Worm (Caenorhabditis elegans) whole organism, L4/young adult: ENCODE data around the gene Y105C5A.1272.
"Not testable (repeated sequence)": the region's sequence is repeated elsewhere in the genome, so short reads cannot be mapped to it uniquely, and the experiment has no call there.

Source experiments
- W03F9.2 ChIP-seq: fragments of 150-350 bp; optimal IDR thresholded peaks from 2 replicates; lab custom pipeline; 2014; ENCODE audit warnings: missing biosample characterization, missing genetic modification characterization
- dao-5 ChIP-seq: sonication (generic microtip); optimal IDR thresholded peaks from 2 replicates; lab custom pipeline; 2016; ENCODE audit warnings: missing genotype, missing genetic modification characterization, moderate library complexity, missing compliant biosample characterization
- him-1 ChIP-seq: sonication (generic microtip); optimal IDR thresholded peaks from 2 replicates; lab custom pipeline; 2016; ENCODE audit warnings: missing genotype, missing genetic modification reagents, missing genetic modification characterization, missing compliant biosample characterization

The Y105C5A.1272 gene

DNA sequence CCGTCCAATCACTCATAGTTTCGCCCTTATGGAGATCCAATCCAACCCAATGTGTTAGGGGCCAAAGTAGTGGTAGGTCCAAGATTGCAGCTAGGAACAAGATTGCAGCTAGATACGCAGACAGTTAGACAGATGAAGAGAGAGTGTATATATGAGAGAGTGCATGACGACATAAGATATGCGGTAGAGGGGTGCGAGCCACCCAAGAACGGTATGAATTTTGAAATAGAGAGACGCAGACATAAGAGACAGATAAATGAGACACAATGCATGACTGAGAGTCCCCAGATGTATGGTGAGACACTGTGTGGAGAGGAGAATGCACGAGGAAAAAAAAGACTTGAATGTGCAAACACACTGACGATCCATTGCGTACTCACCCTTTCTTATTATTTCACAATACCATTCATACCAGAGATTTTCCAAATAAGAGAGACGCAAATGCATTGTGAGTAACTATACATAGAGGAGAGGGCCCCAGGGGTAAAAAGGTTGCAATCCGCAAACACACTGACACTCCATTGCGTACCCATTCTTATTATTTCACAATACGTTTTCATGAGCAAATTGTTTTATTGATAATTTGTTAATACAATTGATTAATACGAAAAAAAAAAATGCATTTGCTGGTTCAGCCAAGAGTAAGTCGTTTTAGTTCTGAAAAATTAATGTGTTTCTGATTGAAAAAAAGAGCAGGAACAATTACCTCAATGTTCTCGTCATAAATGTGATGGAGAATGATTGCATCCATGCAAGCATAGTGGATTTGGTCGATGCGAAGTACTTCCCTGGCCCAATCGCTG is at the start of gene Y105C5A.1272, which contains the start of gene Y105C5A.1268:
Y105C5A.1272 (plus strand) TSS at position 575 of the 803 bp plus-strand sequence.
Y105C5A.1268 (minus strand) TSS at position 51 of the 803 bp plus-strand sequence.
- TF ChIP-seq him-1 (tag; lab: Kevin White, UChicago): peak; percentile 65

DNA sequence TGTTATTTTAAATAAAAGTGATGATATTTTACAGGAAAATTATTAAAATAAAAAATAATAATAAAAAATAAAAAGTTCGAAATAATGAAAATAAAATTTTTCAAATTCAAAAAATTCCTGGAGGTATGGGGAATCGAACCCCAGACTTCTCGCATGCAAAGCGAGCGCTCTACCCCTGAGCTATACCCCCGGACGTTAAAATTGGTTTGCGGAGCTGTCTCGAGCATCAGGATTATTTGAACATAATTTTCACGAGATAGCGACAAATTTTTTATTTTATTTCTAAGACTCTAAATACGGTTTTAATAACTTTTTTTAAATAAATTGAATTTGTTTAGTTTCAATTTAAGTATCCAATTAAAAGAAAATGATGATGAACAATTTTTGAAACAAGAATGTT is 42.6 kb upstream of the Y105C5A.1272 start:
- TF ChIP-seq W03F9.2 (tag; lab: Kevin White, UChicago): peak; percentile 25
- no peak for TF ChIP-seq him-1 (tag; lab: Kevin White, UChicago)

DNA sequence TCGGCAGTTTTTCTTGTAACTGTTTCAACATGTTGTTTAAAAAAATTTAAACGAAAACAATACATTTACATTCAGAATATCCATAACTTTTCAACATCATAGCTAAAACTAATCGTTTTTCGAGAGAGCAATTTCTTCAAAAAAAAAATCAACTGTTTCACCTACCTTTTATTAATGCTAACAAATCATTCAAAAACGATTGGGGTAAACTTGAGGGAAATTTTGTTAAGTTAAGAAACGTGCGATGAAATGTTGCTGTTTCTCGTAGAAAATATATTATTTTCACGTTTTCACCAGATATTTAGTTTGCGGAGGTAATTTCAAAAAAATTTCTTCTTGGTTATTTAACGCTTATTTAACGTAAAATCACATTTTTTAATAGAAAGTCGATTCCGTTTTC is 40.4 kb upstream of the Y105C5A.1272 start:
- TF ChIP-seq W03F9.2 (tag; lab: Kevin White, UChicago): no peak
- TF ChIP-seq him-1 (tag; lab: Kevin White, UChicago): no peak
- no peak for TF ChIP-seq dao-5

DNA sequence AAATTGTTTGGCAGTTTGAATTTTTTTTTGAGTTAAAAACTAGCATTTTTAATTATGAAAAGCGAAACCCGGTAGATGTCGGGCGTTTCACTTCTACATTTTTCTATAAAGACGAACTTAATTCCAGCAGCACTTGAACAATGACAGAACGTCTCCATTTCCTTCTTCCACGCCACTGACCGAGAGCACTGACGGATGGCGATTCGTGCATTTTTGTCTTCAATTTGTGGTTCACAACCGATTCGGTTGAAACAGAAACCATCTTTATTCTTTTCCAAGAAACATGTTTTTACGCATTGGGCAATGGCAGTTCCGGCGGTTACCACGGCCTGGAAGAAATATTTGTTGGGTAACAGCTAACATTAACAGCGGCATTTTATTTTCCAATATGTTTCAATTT is 33.7 kb upstream of the Y105C5A.1272 start:
- TF ChIP-seq dao-5 (no peak), W03F9.2 (tag; lab: Kevin White, UChicago) (no peak), him-1 (tag; lab: Kevin White, UChicago) (no peak)

DNA sequence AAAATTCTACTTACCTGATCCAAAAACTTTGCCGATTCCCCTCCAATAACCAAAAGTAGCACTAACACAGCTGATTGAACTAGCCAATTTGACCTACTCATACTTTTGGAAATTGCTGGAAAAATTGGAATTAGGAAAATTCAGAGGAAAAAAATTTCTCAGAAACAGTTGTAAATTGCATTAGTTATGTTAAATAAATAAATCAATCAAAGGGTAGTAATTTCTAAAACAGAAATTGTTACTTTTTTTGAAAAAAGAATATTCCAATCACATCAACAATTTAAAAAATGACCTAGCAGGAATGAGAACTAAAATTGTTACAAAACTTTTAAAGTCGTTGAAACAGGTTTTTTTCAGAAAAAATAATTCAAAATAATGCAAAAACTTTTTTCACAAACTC is 29.8 kb upstream of the Y105C5A.1272 start, which contains the start of gene Y105C5A.8:
Y105C5A.8 (minus strand) TSS at position 101 of the 400 bp plus-strand sequence.
- TF ChIP-seq W03F9.2 (tag; lab: Kevin White, UChicago) (no peak), him-1 (tag; lab: Kevin White, UChicago) (no peak), dao-5 (no peak)

DNA sequence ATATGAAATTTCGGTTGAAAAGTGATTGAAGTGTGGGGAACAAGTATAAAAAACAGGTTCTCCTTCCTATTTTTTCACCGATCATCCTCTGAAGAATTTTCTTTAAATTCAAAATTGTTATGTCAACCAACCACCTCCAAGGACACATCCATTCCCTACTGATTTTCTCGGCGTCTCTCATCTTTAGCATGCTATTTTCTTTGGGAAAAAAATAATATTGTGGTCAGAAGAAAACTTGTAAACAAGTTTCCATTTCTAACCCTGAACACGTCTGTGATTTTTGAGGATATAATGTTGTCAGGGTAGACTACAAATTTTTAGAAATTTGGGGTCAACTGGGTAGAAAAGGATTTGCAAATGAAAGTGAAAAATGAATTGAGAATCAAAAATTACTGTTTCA is 29.1 kb upstream of the Y105C5A.1272 start:
- TF ChIP-seq dao-5 (no peak), W03F9.2 (tag; lab: Kevin White, UChicago) (no peak), him-1 (tag; lab: Kevin White, UChicago) (no peak)

DNA sequence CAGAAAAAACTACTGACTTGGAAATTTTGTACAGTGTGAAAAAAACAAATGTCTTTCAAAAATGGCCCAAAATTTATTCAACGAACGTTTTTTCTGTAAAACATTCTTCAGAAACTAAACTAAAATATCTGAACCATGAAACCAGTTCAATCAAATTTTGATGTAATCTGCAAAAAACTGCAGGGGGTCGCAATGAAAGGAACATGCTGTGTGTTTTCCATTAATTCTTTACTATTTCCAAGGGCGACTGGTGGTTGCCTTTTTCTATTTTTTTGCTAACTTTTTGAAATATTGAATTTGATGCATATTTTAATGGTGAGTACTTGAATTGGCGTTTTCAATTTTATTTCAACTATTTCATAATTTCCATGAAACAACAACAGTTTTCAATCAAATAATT is 15.6 kb upstream of the Y105C5A.1272 start, which contains the start of gene Y105C5A.9:
Y105C5A.9 (plus strand) TSS at position 301 of the 400 bp plus-strand sequence.
- TF ChIP-seq W03F9.2 (tag; lab: Kevin White, UChicago): no peak
- no peak for TF ChIP-seq him-1 (tag; lab: Kevin White, UChicago)
- no peak for TF ChIP-seq dao-5

DNA sequence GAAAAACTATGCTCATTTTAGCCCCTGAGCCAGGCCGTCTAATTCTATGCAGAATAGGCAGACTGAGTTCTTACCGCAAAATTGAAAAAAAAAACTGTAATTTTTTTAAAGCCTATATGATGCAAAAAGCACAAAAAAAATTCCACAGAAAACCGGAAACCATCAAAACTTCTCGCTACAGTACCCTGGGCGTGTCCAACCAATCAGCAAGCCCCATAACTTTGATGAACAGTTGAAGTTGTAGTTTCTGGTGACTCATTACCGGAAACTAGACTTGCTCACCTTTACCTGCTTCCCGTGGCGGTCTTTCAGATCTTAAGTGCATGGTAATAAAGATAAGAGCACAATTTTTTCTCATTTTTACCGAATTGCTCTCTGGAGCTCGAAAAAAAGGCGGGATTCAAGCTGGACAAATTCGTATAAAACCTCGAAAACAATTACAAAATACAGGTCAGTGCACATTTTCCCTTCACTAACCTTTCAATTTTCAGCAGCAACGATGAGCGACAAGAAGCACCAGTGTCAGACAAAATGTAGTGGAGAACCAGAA is 12.5 kb upstream of the Y105C5A.1272 start, which contains the start of gene Y105C5A.1274:
Y105C5A.1274 (plus strand) TSS at position 500 of the 550 bp plus-strand sequence.
- not testable (repeated sequence) for TF ChIP-seq him-1 (tag; lab: Kevin White, UChicago); W03F9.2 (tag; lab: Kevin White, UChicago); dao-5

DNA sequence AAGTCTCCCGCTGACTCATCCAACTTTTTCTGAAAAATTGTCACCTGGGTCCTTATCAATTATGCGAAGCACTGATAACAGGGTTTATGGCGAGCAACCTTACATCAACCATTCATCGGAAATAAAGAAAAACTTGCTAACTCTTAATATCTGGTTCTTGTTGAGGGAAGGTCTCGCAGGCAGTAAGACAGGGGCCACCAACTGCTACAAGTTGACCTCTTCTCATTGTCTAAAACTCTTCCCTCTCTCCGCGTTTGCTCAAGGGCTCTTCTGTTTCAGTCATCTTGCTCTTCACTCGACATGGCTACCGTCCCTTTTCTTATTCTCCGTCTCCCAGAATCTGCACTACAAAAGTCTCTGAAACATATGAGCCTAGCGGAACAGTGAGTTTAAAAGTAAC is 11.3 kb upstream of the Y105C5A.1272 start, which contains the start of gene Y105C5A.10:
Y105C5A.10 (plus strand) TSS at position 301 of the 400 bp plus-strand sequence.
- not testable (repeated sequence) for TF ChIP-seq W03F9.2 (tag; lab: Kevin White, UChicago); him-1 (tag; lab: Kevin White, UChicago); dao-5

DNA sequence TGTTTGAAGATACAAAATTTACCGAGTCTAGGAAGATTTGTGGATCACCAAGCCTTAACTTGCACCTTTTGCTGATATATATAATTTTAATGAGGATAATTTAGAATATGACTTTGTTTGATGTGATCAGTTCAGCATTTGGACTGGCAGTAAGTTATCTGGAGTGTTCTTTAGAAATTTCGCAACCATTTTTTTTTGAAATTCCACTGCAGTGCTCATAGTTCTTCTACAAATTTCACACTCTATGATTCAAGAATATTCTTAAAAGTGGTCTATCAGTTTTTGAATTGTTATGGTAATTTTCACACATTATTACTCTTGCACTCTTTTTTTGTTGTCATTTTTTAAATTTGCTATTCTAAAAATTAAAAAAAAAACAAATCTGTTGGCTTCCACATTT is 7.6 kb upstream of the Y105C5A.1272 start:
- TF ChIP-seq dao-5 (no peak), him-1 (tag; lab: Kevin White, UChicago) (no peak), W03F9.2 (tag; lab: Kevin White, UChicago) (no peak)

DNA sequence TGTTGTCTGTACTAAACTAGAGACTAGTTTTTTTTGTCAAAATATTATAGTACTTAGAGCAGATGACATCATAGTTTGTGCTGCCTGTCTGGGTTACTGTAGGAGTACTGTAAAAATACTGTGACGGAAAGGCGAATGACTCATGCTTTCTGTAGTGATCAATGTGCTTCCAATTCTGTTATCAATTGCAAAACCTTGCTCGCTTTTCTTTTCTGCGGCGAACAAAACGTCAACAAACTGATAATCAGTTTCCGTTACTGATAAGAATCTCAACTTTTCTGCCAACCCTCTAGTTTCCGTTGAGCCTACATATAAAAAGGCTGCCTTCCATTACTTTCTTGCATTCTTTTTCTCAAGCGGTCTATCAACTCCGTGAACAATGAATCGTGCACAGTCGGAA is 5.9 kb upstream of the Y105C5A.1272 start, which contains the start of gene Y105C5A.13:
Y105C5A.13 (plus strand) TSS at position 380 of the 400 bp plus-strand sequence.
- TF ChIP-seq dao-5: no peak
- no peak for TF ChIP-seq W03F9.2 (tag; lab: Kevin White, UChicago)
- no peak for TF ChIP-seq him-1 (tag; lab: Kevin White, UChicago)

DNA sequence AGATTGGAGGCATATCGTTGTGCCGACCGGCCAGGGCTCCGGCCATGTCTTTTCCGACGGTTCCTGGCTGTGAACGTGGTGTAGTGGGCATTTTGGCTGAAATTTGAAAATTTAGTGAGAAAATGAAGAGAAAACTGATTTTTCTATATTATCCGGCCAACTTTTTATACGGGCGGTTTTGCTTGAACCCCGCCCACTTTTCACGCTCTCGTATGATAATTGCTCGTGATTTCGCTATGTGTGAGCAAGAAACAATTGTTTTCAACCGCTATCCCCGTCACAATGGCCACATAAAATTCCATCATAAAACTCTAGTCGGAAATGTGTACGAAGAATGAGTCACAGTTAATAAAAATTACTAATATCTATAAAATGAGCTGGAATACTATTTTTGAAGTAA is 5.1 kb upstream of the Y105C5A.1272 start, which contains the start of gene Y105C5A.12:
Y105C5A.12 (minus strand) TSS at position 101 of the 400 bp plus-strand sequence.
- not testable (repeated sequence) for TF ChIP-seq W03F9.2 (tag; lab: Kevin White, UChicago); him-1 (tag; lab: Kevin White, UChicago); dao-5

DNA sequence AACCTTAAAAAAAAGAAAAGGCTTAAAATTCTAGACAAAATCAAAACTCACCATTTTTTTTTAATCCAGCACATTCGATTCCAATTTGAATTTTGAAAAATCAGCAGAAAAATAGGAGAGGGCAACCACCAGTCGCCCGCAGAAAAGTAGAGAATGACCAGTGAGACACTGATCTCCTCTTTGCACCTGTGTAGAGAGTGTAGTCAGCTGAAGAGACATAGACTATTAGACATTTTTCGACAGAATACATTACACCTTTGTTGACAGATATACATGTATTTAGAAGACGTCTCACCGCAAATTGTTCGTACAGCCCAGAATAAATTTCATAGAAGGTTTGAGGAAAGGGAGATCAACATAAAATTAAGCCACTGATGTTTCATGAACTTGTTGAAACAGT is 1.5 kb downstream of the Y105C5A.1272 start:
- TF ChIP-seq W03F9.2 (tag; lab: Kevin White, UChicago): no peak
- TF ChIP-seq dao-5: no peak
- no peak for TF ChIP-seq him-1 (tag; lab: Kevin White, UChicago)

DNA sequence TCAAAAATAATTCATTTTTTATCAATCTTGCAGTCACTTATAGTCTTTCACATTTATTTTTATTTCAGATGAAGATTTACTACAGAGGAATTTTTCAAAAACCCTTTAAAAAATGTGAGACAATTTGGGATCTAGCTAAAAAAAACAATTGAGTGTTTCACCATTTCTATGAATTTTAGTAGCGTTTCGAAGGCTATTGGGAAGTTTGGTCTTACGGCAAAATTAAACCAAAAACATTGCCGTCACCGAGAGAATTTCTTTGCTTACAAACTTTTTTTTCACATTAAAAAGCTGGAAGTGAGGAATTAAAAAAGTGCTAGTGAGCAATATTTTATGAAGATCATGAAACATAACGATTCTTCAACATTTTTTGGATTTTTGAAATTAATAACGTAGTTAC is 11.7 kb downstream of the Y105C5A.1272 start:
- TF ChIP-seq him-1 (tag; lab: Kevin White, UChicago): no peak
- no peak for TF ChIP-seq W03F9.2 (tag; lab: Kevin White, UChicago)
- TF ChIP-seq dao-5: no peak
